Fruit fly (Drosophila melanogaster) S2 (cell line): ENCODE measurements around the gene ATPsynG.

Source experiments
- CG8478 ChIP-seq: fragments of >200 bp; optimal IDR thresholded peaks from 2 replicates; lab custom pipeline; 2018
- CTCF ChIP-seq, 2 experiments: fragments of >200 bp; optimal IDR thresholded peaks; 2 replicates each; lab custom pipeline; 2018

The ATPsynG gene

dm6 chr2L:10976046-10976863 is at the start of gene ATPsynG, which contains the start of gene SCAR:
TSS of gene ATPsynG (minus strand) at chr2L:10976399.
TSS of gene SCAR (plus strand) at chr2L:10976772.
- no peak for TF ChIP-seq CG8478
- TF ChIP-seq CTCF (optimal IDR thresholded peaks at IDR 0.05; lab: Kevin White, UChicago): peak; percentile 17 to 21

- no peak for TF ChIP-seq CTCF (optimal IDR thresholded peaks at IDR 0.05; lab: Kevin White, UChicago)
- TF ChIP-seq CG8478: no peak
These were observed 47.7 kb upstream of the ATPsynG start for dm6 chr2L:11023875-11024274.

dm6 chr2L:11022804-11023203 is 46.6 kb upstream of the ATPsynG start:
- TF ChIP-seq CG8478 (no peak), CTCF (optimal IDR thresholded peaks at IDR 0.05; lab: Kevin White, UChicago) (no peak)

dm6 chr2L:11021606-11022005 is 45.4 kb upstream of the ATPsynG start:
- TF ChIP-seq CTCF (optimal IDR thresholded peaks at IDR 0.05; lab: Kevin White, UChicago): no peak
- no peak for TF ChIP-seq CG8478

dm6 chr2L:11016695-11017094 is 40.5 kb upstream of the ATPsynG start, which contains the start of gene CG14913:
TSS of gene CG14913 (plus strand) at chr2L:11016995.
- no peak for TF ChIP-seq CTCF (optimal IDR thresholded peaks at IDR 0.05; lab: Kevin White, UChicago)

dm6 chr2L:11015320-11015719 is 39.1 kb upstream of the ATPsynG start, which contains the start of gene Acp32CD:
TSS of gene Acp32CD (plus strand) at chr2L:11015620.
- TF ChIP-seq CG8478: no peak
- no peak for TF ChIP-seq CTCF (optimal IDR thresholded peaks at IDR 0.05; lab: Kevin White, UChicago)

- TF ChIP-seq CTCF (optimal IDR thresholded peaks at IDR 0.05; lab: Kevin White, UChicago) (no peak), CG8478 (no peak)
These were observed 38.5 kb upstream of the ATPsynG start for dm6 chr2L:11014671-11015070.

dm6 chr2L:11014018-11014611 is 37.9 kb upstream of the ATPsynG start:
- TF ChIP-seq CG8478 (no peak), CTCF (optimal IDR thresholded peaks at IDR 0.05; lab: Kevin White, UChicago) (no peak)

- TF ChIP-seq CG8478 (no peak), CTCF (optimal IDR thresholded peaks at IDR 0.05; lab: Kevin White, UChicago) (no peak)
These were observed 34.8 kb upstream of the ATPsynG start, which contains the start of the genes Art8 and dUTPase for dm6 chr2L:11010999-11011398. TSS of gene Art8 (minus strand) at chr2L:11011086. TSS of gene dUTPase (plus strand) at chr2L:11011312.

- no peak for TF ChIP-seq CTCF (optimal IDR thresholded peaks at IDR 0.05; lab: Kevin White, UChicago)
- no peak for TF ChIP-seq CG8478
These were observed 28.5 kb upstream of the ATPsynG start, which contains the start of gene Nup154 for dm6 chr2L:11004674-11005045. TSS of gene Nup154 (plus strand) at chr2L:11004820.

- TF ChIP-seq CG8478: no peak
- peak in 1 of 2 experiments; percentile 38 for TF ChIP-seq CTCF (optimal IDR thresholded peaks at IDR 0.05; lab: Kevin White, UChicago)
These were observed 27.9 kb upstream of the ATPsynG start, which contains the start of gene RpL9 for dm6 chr2L:11003925-11004673. TSS of gene RpL9 (minus strand) at chr2L:11004189.

- TF ChIP-seq CTCF (optimal IDR thresholded peaks at IDR 0.05; lab: Kevin White, UChicago) (no peak), CG8478 (no peak)
These were observed 25.4 kb upstream of the ATPsynG start, which contains the start of the genes aub and lectin-33A for dm6 chr2L:11001376-11002122. TSS of gene aub (minus strand) at chr2L:11001476. TSS of gene lectin-33A (plus strand) at chr2L:11002072.

- TF ChIP-seq CG8478 (no peak), CTCF (optimal IDR thresholded peaks at IDR 0.05; lab: Kevin White, UChicago) (peak; percentile 39 to 44)
These were observed 13.0 kb upstream of the ATPsynG start, which contains the start of gene TTLL4A for dm6 chr2L:10989162-10989561. TSS of gene TTLL4A (plus strand) at chr2L:10989401.

- no peak for TF ChIP-seq CTCF (optimal IDR thresholded peaks at IDR 0.05; lab: Kevin White, UChicago)
- TF ChIP-seq CG8478: no peak
These were observed 11.8 kb upstream of the ATPsynG start for dm6 chr2L:10988026-10988425.
